Worm (Caenorhabditis elegans) whole organism, L4 larva: ENCODE results near the gene daf-42.
A peak's percentile ranks its signal among the peaks of the same experiment; 100 is the strongest.

Experiments
- D1046.2 ChIP-seq: fragments of 200-800 bp; sonication (Bioruptor generic); IDR thresholded peaks from 2 replicates; pipeline ENCODE4 v1.3.6; 2022; ENCODE audit warnings: missing genetic modification characterization, missing compliant biosample characterization
- F37D6.2 ChIP-seq: sonication (generic microtip); optimal IDR thresholded peaks from 2 replicates; lab custom pipeline; 2016; ENCODE audit warnings: mild to moderate bottlenecking, missing genetic modification characterization, missing compliant biosample characterization
- F49E8.2 ChIP-seq: sonication (generic microtip); optimal IDR thresholded peaks from 2 replicates; lab custom pipeline; 2016; ENCODE audit warnings: missing compliant biosample characterization, mild to moderate bottlenecking, missing genetic modification characterization, borderline replicate concordance
- R02D3.7 ChIP-seq: fragments of 150-350 bp; sonication (generic microtip); optimal IDR thresholded peaks from 3 replicates; lab custom pipeline; 2014; ENCODE audit warnings: missing biosample characterization, missing genetic modification characterization
- Y105C5A.15 ChIP-seq: fragments of 200-800 bp; sonication (Bioruptor generic); IDR thresholded peaks from 2 replicates; pipeline ENCODE4 v1.3.6; 2022; ENCODE audit warnings: missing genetic modification characterization, missing compliant biosample characterization
- Y48G9A.11 ChIP-seq: fragments of 200-800 bp; sonication (Bioruptor generic); IDR thresholded peaks from 2 replicates; pipeline ENCODE4 v1.3.6; 2022; ENCODE audit warnings: missing genetic modification reagents, missing genetic modification characterization, missing compliant biosample characterization
- Y75B8A.6 ChIP-seq: fragments of 200-800 bp; sonication (Bioruptor generic); IDR thresholded peaks from 2 replicates; pipeline ENCODE4 v1.3.6; 2022; ENCODE audit warnings: missing genetic modification reagents, missing genetic modification characterization, missing compliant biosample characterization
- aly-2 ChIP-seq: sonication (generic microtip); optimal IDR thresholded peaks from 2 replicates; lab custom pipeline; 2018; ENCODE audit warnings: missing biosample characterization, missing genetic modification characterization
- ama-1 ChIP-seq: fragments of 150-350 bp; optimal IDR thresholded peaks from 2 replicates; lab custom pipeline; 2014; ENCODE audit warnings: inconsistent platforms, mixed read lengths
- ceh-32 ChIP-seq: sonication (generic microtip); optimal IDR thresholded peaks from 2 replicates; lab custom pipeline; 2016; ENCODE audit warnings: mild to moderate bottlenecking, missing genetic modification characterization, missing compliant biosample characterization; ENCODE audit not compliant: poor library complexity
- ceh-44 ChIP-seq: fragments of 200-800 bp; sonication (Bioruptor generic); IDR thresholded peaks from 2 replicates; pipeline ENCODE4 v1.3.6; 2022; ENCODE audit warnings: missing genetic modification reagents, missing genetic modification characterization, missing compliant biosample characterization
- ceh-62 ChIP-seq: sonication (generic microtip); optimal IDR thresholded peaks from 2 replicates; lab custom pipeline; 2017; ENCODE audit warnings: missing biosample characterization, missing genetic modification characterization
- ceh-82 ChIP-seq: sonication (generic microtip); optimal IDR thresholded peaks from 2 replicates; lab custom pipeline; 2017; ENCODE audit warnings: missing biosample characterization, missing genetic modification characterization
- cey-2 ChIP-seq: sonication (generic microtip); optimal IDR thresholded peaks from 3 replicates; lab custom pipeline; 2017; ENCODE audit warnings: missing genetic modification characterization, mild to moderate bottlenecking, missing compliant biosample characterization, antibody characterized with exemption, borderline replicate concordance; ENCODE audit not compliant: insufficient read depth
- ctbp-1 ChIP-seq: fragments of 200-800 bp; sonication (Bioruptor generic); IDR thresholded peaks from 2 replicates; pipeline ENCODE4 v1.3.6; 2022; ENCODE audit warnings: missing genetic modification reagents, missing genetic modification characterization, missing compliant biosample characterization
- daf-12 ChIP-seq: fragments of 150-350 bp; optimal IDR thresholded peaks from 2 replicates; lab custom pipeline; 2014; ENCODE audit warnings: missing biosample characterization, missing genetic modification reagents, missing genetic modification characterization
- daf-19 ChIP-seq: fragments of 200-800 bp; sonication (Bioruptor generic); conservative IDR thresholded peaks from 2 replicates; pipeline ENCODE4 v1.3.6; 2022; ENCODE audit warnings: missing genetic modification characterization, missing compliant biosample characterization
- dmd-6 ChIP-seq: fragments of 200-800 bp; sonication (Bioruptor generic); IDR thresholded peaks from 2 replicates; pipeline ENCODE4 v1.3.6; 2022; ENCODE audit warnings: missing genetic modification reagents, missing genetic modification characterization, missing compliant biosample characterization
- dmd-9 ChIP-seq: fragments of 200-800 bp; sonication (Bioruptor generic); IDR thresholded peaks from 2 replicates; pipeline ENCODE4 v1.3.6; 2022; ENCODE audit warnings: missing genetic modification reagents, missing genetic modification characterization, missing compliant biosample characterization
- duxl-1 ChIP-seq: sonication (generic microtip); optimal IDR thresholded peaks from 2 replicates; lab custom pipeline; 2016; ENCODE audit warnings: mild to moderate bottlenecking, missing genetic modification characterization, moderate library complexity, missing compliant biosample characterization; ENCODE audit not compliant: poor library complexity
- dve-1 ChIP-seq: sonication (generic microtip); optimal IDR thresholded peaks from 2 replicates; lab custom pipeline; 2017; ENCODE audit warnings: antibody characterized with exemption, mild to moderate bottlenecking, missing genetic modification characterization, missing compliant biosample characterization; ENCODE audit not compliant: insufficient read depth
- egl-27 ChIP-seq: sonication (generic microtip); optimal IDR thresholded peaks from 3 replicates; lab custom pipeline; 2017; ENCODE audit warnings: missing biosample characterization, missing genetic modification reagents, missing genetic modification characterization
- egl-43 ChIP-seq: fragments of 200-800 bp; sonication (Bioruptor generic); IDR thresholded peaks from 2 replicates; pipeline ENCODE4 v1.3.6; 2022; ENCODE audit warnings: missing genetic modification reagents, missing genetic modification characterization, missing compliant biosample characterization
- fkh-10 ChIP-seq: fragments of 150-350 bp; optimal IDR thresholded peaks from 2 replicates; lab custom pipeline; 2014; ENCODE audit warnings: missing biosample characterization, missing genetic modification reagents, missing genetic modification characterization
- hlh-11 ChIP-seq: fragments of 200-800 bp; sonication (Bioruptor generic); optimal IDR thresholded peaks from 2 replicates; lab custom pipeline; 2018; ENCODE audit warnings: mild to moderate bottlenecking, missing genetic modification characterization, missing compliant biosample characterization
- hlh-30 ChIP-seq: sonication (generic microtip); optimal IDR thresholded peaks from 2 replicates; lab custom pipeline; 2017; ENCODE audit warnings: antibody characterized with exemption, mild to moderate bottlenecking, missing genetic modification characterization, missing compliant biosample characterization; ENCODE audit not compliant: insufficient read depth
- jun-1 ChIP-seq: fragments of 150-350 bp; optimal IDR thresholded peaks from 2 replicates; lab custom pipeline; 2014; ENCODE audit warnings: missing biosample characterization, missing genetic modification reagents, missing genetic modification characterization
- lim-7 ChIP-seq: fragments of 200-800 bp; sonication (Bioruptor generic); IDR thresholded peaks from 2 replicates; pipeline ENCODE4 v1.3.6; 2022; ENCODE audit warnings: missing genetic modification characterization, missing compliant biosample characterization
- lin-15B ChIP-seq: fragments of 150-350 bp; sonication (generic microtip); optimal IDR thresholded peaks from 3 replicates; lab custom pipeline; 2014; ENCODE audit warnings: missing biosample characterization, missing genetic modification characterization
- lin-29 ChIP-seq: fragments of 200-800 bp; sonication (Bioruptor generic); IDR thresholded peaks from 2 replicates; pipeline ENCODE4 v1.3.6; 2022; ENCODE audit warnings: missing genetic modification reagents, missing genetic modification characterization, missing compliant biosample characterization
- lsy-2 ChIP-seq, 2 experiments: fragments of 150-350 bp in 1 of 2; sonication (generic microtip) in 1 of 2; optimal IDR thresholded peaks; 2 replicates each; lab custom pipeline; 2014 to 2017; ENCODE audit warnings: missing biosample characterization in 2 of 2, missing genetic modification characterization in 2 of 2
- madf-5 ChIP-seq, 2 experiments: fragments of 200-800 bp; sonication (Bioruptor generic); IDR thresholded peaks; 2 replicates each; pipeline ENCODE4 v1.3.6; 2022; ENCODE audit warnings: missing compliant biosample characterization in 2 of 2, missing genetic modification characterization in 2 of 2
- madf-9 ChIP-seq: fragments of 200-800 bp; sonication (Bioruptor generic); conservative IDR thresholded peaks from 2 replicates; pipeline ENCODE4 v1.3.6; 2022; ENCODE audit warnings: missing genetic modification reagents, missing genetic modification characterization, missing compliant biosample characterization
- mdl-1 ChIP-seq, 2 experiments: fragments of 150-350 bp in 1 of 2; sonication (generic microtip) in 1 of 2; optimal IDR thresholded peaks; 2 replicates each; lab custom pipeline; 2014 to 2017; ENCODE audit warnings: missing biosample characterization in 2 of 2, missing genetic modification characterization in 2 of 2
- nhr-10 ChIP-seq: fragments of 150-350 bp; optimal IDR thresholded peaks from 2 replicates; lab custom pipeline; 2014; ENCODE audit warnings: missing biosample characterization, missing genetic modification characterization
- nhr-102 ChIP-seq: sonication (generic microtip); optimal IDR thresholded peaks from 2 replicates; lab custom pipeline; 2016; ENCODE audit warnings: mild to moderate bottlenecking, missing genetic modification characterization, moderate library complexity, missing compliant biosample characterization
- nhr-11 ChIP-seq: fragments of 150-350 bp; optimal IDR thresholded peaks from 2 replicates; lab custom pipeline; 2014; ENCODE audit warnings: missing biosample characterization, missing genetic modification characterization
- nhr-42 ChIP-seq: fragments of 200-800 bp; sonication (Bioruptor generic); IDR thresholded peaks from 2 replicates; pipeline ENCODE4 v1.3.6; 2022; ENCODE audit warnings: missing genetic modification characterization, missing compliant biosample characterization
- nhr-48 ChIP-seq: sonication (generic microtip); optimal IDR thresholded peaks from 2 replicates; lab custom pipeline; 2016; ENCODE audit warnings: mild to moderate bottlenecking, missing genetic modification characterization, missing compliant biosample characterization
- nhr-6 ChIP-seq: fragments of 150-350 bp; optimal IDR thresholded peaks from 2 replicates; lab custom pipeline; 2014; ENCODE audit warnings: missing biosample characterization, missing genetic modification characterization
- nhr-77 ChIP-seq: fragments of 150-350 bp; optimal IDR thresholded peaks from 2 replicates; lab custom pipeline; 2014; ENCODE audit warnings: missing biosample characterization, missing genetic modification characterization
- pha-4 ChIP-seq, 2 experiments: fragments of 150-350 bp in 1 of 2; fragments of 200-800 bp in 1 of 2; sonication (Bioruptor generic) in 1 of 2; IDR thresholded peaks in 1 of 2; optimal IDR thresholded peaks in 1 of 2; 2 replicates each; pipeline versions ENCODE4 v1.3.6 to Lab custom; 2014 to 2022; ENCODE audit warnings: missing genetic modification characterization in 2 of 2, missing genetic modification reagents in 2 of 2, missing biosample characterization in 1 of 2, missing compliant biosample characterization in 1 of 2
- pqm-1 ChIP-seq: sonication (generic microtip); optimal IDR thresholded peaks from 2 replicates; lab custom pipeline; 2017; ENCODE audit warnings: missing biosample characterization, missing genetic modification characterization
- rbr-2 ChIP-seq: sonication (generic microtip); optimal IDR thresholded peaks from 2 replicates; lab custom pipeline; 2016; ENCODE audit warnings: missing genotype, missing genetic modification characterization, missing compliant biosample characterization
- snpc-1.2 ChIP-seq: fragments of 200-800 bp; sonication (Bioruptor generic); IDR thresholded peaks from 2 replicates; pipeline ENCODE4 v1.3.6; 2022; ENCODE audit warnings: missing genetic modification reagents, missing genetic modification characterization, missing compliant biosample characterization
- unc-62 ChIP-seq, 3 experiments: fragments of 150-350 bp in 1 of 3; sonication (generic microtip); optimal IDR thresholded peaks in 2 of 3; peaks in 1 of 3; 1 replicate in 1 of 3; 2 replicates in 2 of 3; lab custom pipeline; 2014 to 2017; ENCODE audit warnings: missing biosample characterization in 3 of 3, missing genetic modification characterization in 3 of 3, missing genetic modification reagents in 3 of 3, missing genotype in 1 of 3
- zag-1 ChIP-seq: fragments of 150-350 bp; optimal IDR thresholded peaks from 2 replicates; lab custom pipeline; 2014; ENCODE audit warnings: missing biosample characterization, missing genetic modification characterization
- zfp-2 ChIP-seq: sonication (generic microtip); optimal IDR thresholded peaks from 2 replicates; lab custom pipeline; 2016; ENCODE audit warnings: mild to moderate bottlenecking, missing genetic modification characterization, missing compliant biosample characterization
- zip-11 ChIP-seq: fragments of 200-800 bp; sonication (Bioruptor generic); IDR thresholded peaks from 2 replicates; pipeline ENCODE4 v1.3.6; 2022; ENCODE audit warnings: missing genetic modification characterization, missing compliant biosample characterization
- zip-2 ChIP-seq: fragments of 150-350 bp; optimal IDR thresholded peaks from 2 replicates; lab custom pipeline; 2014; ENCODE audit warnings: missing biosample characterization, missing genetic modification characterization

Gene daf-42

ce11 chrIV:7317829-7318529 is 28.7 kb downstream of the daf-42 start:
- no peak for TF ChIP-seq fkh-10 (GFP tag; lab: Kevin White, UChicago)
- no peak for TF ChIP-seq daf-12 (tag; lab: Kevin White, UChicago)
- TF ChIP-seq dve-1: peak; percentile 23
- peak; percentile 30 for TF ChIP-seq hlh-11 (tag; lab: Kevin White, UChicago)
- no peak for TF ChIP-seq ctbp-1 (GFP tag; lab: Robert Waterston, UW)
- TF ChIP-seq egl-27 (tag; lab: Kevin White, UChicago): no peak
- no peak for TF ChIP-seq Y48G9A.11 (GFP tag; lab: Robert Waterston, UW)
- TF ChIP-seq zip-2: no peak
- TF ChIP-seq lin-29: no peak
- no peak for TF ChIP-seq nhr-6 (tag; lab: Kevin White, UChicago)
- no peak for TF ChIP-seq nhr-42
- no peak for TF ChIP-seq egl-43
- peak in 1 of 2 experiments; percentile 43 for TF ChIP-seq mdl-1 (tag; optimal IDR thresholded peaks at IDR 0.05; lab: Kevin White, UChicago)
- no peak for TF ChIP-seq duxl-1 (tag; lab: Kevin White, UChicago)
- no peak for TF ChIP-seq zip-11 (GFP tag; lab: Robert Waterston, UW)
- TF ChIP-seq ceh-62: no peak
- no peak for TF ChIP-seq Y105C5A.15
- no peak for TF ChIP-seq jun-1
- no peak for TF ChIP-seq nhr-10
- no peak for TF ChIP-seq ama-1 (lab: Kevin White, UChicago)
- TF ChIP-seq ceh-82 (tag; lab: Kevin White, UChicago): no peak
- no peak for TF ChIP-seq F49E8.2
- no peak for TF ChIP-seq dmd-6 (GFP tag; lab: Robert Waterston, UW)
- TF ChIP-seq cey-2 (tag; lab: Kevin White, UChicago): no peak
- no peak for TF ChIP-seq R02D3.7 (tag; lab: Kevin White, UChicago)
- no peak for TF ChIP-seq nhr-77 (tag; lab: Kevin White, UChicago)
- no peak for TF ChIP-seq nhr-11
- TF ChIP-seq zfp-2 (tag; lab: Kevin White, UChicago): no peak
- no peak for TF ChIP-seq aly-2 (tag; lab: Kevin White, UChicago)
- TF ChIP-seq D1046.2 (GFP tag; lab: Robert Waterston, UW): no peak
- no peak for TF ChIP-seq snpc-1.2 (GFP tag; lab: Robert Waterston, UW)
- no peak for TF ChIP-seq F37D6.2 (tag; lab: Kevin White, UChicago)
- TF ChIP-seq lim-7 (GFP tag; lab: Robert Waterston, UW): no peak
- peak in 1 of 2 experiments; percentile 96 for TF ChIP-seq unc-62 (GFP tag; optimal IDR thresholded peaks at IDR 0.05 in 1 of 2; lab: Kevin White, UChicago)
- no peak for TF ChIP-seq unc-62 (tag; optimal IDR thresholded peaks at IDR 0.05; lab: Kevin White, UChicago)
- no peak for TF ChIP-seq nhr-48 (tag; lab: Kevin White, UChicago)
- no peak for TF ChIP-seq Y75B8A.6 (GFP tag; lab: Robert Waterston, UW)
- TF ChIP-seq lsy-2 (tag; optimal IDR thresholded peaks at IDR 0.05; lab: Kevin White, UChicago): peak in 1 of 2 experiments; percentile 22
- no peak for TF ChIP-seq nhr-102 (tag; lab: Kevin White, UChicago)
- TF ChIP-seq hlh-30 (tag; lab: Kevin White, UChicago): peak; percentile 71
- no peak for TF ChIP-seq pha-4 (GFP tag; IDR thresholded peaks at IDR 0.05; lab: Robert Waterston, UW)
- TF ChIP-seq pha-4 (tag; optimal IDR thresholded peaks at IDR 0.05; lab: Kevin White, UChicago): no peak
- TF ChIP-seq daf-19 (GFP tag; lab: Robert Waterston, UW): no peak
- TF ChIP-seq pqm-1 (tag; lab: Kevin White, UChicago): no peak
- TF ChIP-seq madf-9 (GFP tag; lab: Robert Waterston, UW): no peak
- no peak for TF ChIP-seq ceh-44 (GFP tag; lab: Robert Waterston, UW)
- TF ChIP-seq rbr-2: no peak
- TF ChIP-seq lin-15B (tag; lab: Kevin White, UChicago): no peak
- TF ChIP-seq ceh-32: no peak
- no peak for TF ChIP-seq madf-5 (GFP tag; IDR thresholded peaks at IDR 0.05; lab: Robert Waterston, UW)
- TF ChIP-seq dmd-9 (GFP tag; lab: Robert Waterston, UW): no peak
- no peak for TF ChIP-seq zag-1 (tag; lab: Kevin White, UChicago)
